Worm (Caenorhabditis elegans) whole organism, L2 larva: ENCODE measurements around the gene F56C3.4.

Source experiments
- Y55F3AM.14 ChIP-seq: fragments of 200-800 bp; sonication (Bioruptor generic); optimal IDR thresholded peaks from 2 replicates; lab custom pipeline; 2018; ENCODE audit warnings: mild to moderate bottlenecking, missing genetic modification characterization, missing compliant biosample characterization
- nhr-10 ChIP-seq: sonication (generic microtip); optimal IDR thresholded peaks from 2 replicates; lab custom pipeline; 2017; ENCODE audit warnings: missing biosample characterization, missing genetic modification characterization
- unc-39 ChIP-seq: fragments of 150-350 bp; optimal IDR thresholded peaks from 2 replicates; lab custom pipeline; 2014; ENCODE audit warnings: missing biosample characterization, missing genetic modification characterization

- TF ChIP-seq nhr-10 (peak; percentile 85), Y55F3AM.14 (GFP tag; lab: Kevin White, UChicago) (peak; percentile 74), unc-39 (tag; lab: Kevin White, UChicago) (no peak)
Observed at ce11 chrX:1389382-1389983, 29.0 kb upstream of the F56C3.4 start.
